Fruit fly (Drosophila melanogaster) whole organism, pupa: ENCODE measurements around the gene CG11693.

Experiments used
- CG10348 ChIP-seq: fragments of 200-800 bp; sonication (Bioruptor generic); IDR thresholded peaks from 2 replicates; pipeline ENCODE4 v1.3.6; 2022; ENCODE audit warnings: missing biosample characterization, missing genetic modification characterization
- CG14655 ChIP-seq: fragments of 200-800 bp; sonication (Bioruptor generic); optimal IDR thresholded peaks from 3 replicates; lab custom pipeline; 2017; ENCODE audit warnings: mild to moderate bottlenecking, missing biosample characterization, missing genetic modification reagents, missing genetic modification characterization
- CG34367 ChIP-seq: fragments of 200-800 bp; sonication (Bioruptor generic); optimal IDR thresholded peaks from 2 replicates; lab custom pipeline; 2018; ENCODE audit warnings: missing biosample characterization, mild to moderate bottlenecking, missing genetic modification characterization
- CG4496 ChIP-seq: fragments of 200-800 bp; sonication (Bioruptor generic); IDR thresholded peaks from 3 replicates; pipeline ENCODE4 v1.3.6; 2022; ENCODE audit warnings: missing biosample characterization, missing genetic modification characterization
- CG8159 ChIP-seq: fragments of 200-800 bp; sonication (Bioruptor generic); optimal IDR thresholded peaks from 3 replicates; lab custom pipeline; 2018; ENCODE audit warnings: missing biosample characterization, mild to moderate bottlenecking, missing genetic modification characterization, moderate library complexity
- CG9948 ChIP-seq: fragments of 200-800 bp; sonication (Bioruptor generic); optimal IDR thresholded peaks from 2 replicates; lab custom pipeline; 2018; ENCODE audit warnings: missing biosample characterization, mild to moderate bottlenecking, missing genetic modification characterization, moderate library complexity
- fd96Ca ChIP-seq: fragments of 200-800 bp; sonication (Bioruptor generic); IDR thresholded peaks from 3 replicates; pipeline ENCODE4 v1.3.6; 2022; ENCODE audit warnings: missing biosample characterization, missing genetic modification characterization
- gl ChIP-seq: fragments of 200-800 bp; sonication (Bioruptor generic); optimal IDR thresholded peaks from 2 replicates; lab custom pipeline; 2018; ENCODE audit warnings: missing biosample characterization, mild to moderate bottlenecking, missing genetic modification characterization
- rn ChIP-seq: fragments of 200-800 bp; sonication (Bioruptor generic); IDR thresholded peaks from 2 replicates; pipeline ENCODE4 v1.3.6; 2022; ENCODE audit warnings: missing biosample characterization, missing genetic modification characterization

- TF ChIP-seq CG9948 (tag; lab: Kevin White, UChicago) (no peak), CG14655 (GFP tag; lab: Kevin White, UChicago) (no peak), rn (GFP tag; lab: Robert Waterston, UW) (no peak), CG34367 (tag; lab: Kevin White, UChicago) (no peak), CG8159 (tag; lab: Kevin White, UChicago) (no peak), CG10348 (GFP tag; lab: Robert Waterston, UW) (no peak), gl (tag; lab: Kevin White, UChicago) (no peak), fd96Ca (no peak), CG4496 (GFP tag; lab: Robert Waterston, UW) (no peak)
Observed at dm6 chr3R:8288790-8289189, 21.8 kb downstream of the CG11693 start.
